Worm (Caenorhabditis elegans) whole organism, early embryonic: ENCODE measurements around the gene srlf-15.

Experiments
- B0310.2 ChIP-seq: sonication (generic microtip); optimal IDR thresholded peaks from 2 replicates; lab custom pipeline; 2016; ENCODE audit warnings: mild to moderate bottlenecking, missing genetic modification characterization, missing compliant biosample characterization
- F13C5.2 ChIP-seq: sonication (generic microtip); optimal IDR thresholded peaks from 2 replicates; lab custom pipeline; 2017; ENCODE audit warnings: mild to moderate bottlenecking, missing genetic modification characterization, inconsistent platforms, missing compliant biosample characterization
- aly-1 ChIP-seq: sonication (generic microtip); optimal IDR thresholded peaks from 2 replicates; lab custom pipeline; 2016; ENCODE audit warnings: missing genetic modification characterization, missing compliant biosample characterization
- ama-1 ChIP-seq: fragments of 150-350 bp; optimal IDR thresholded peaks from 2 replicates; lab custom pipeline; 2014
- ceh-13 ChIP-seq: fragments of 200-800 bp; sonication (Bioruptor generic); optimal IDR thresholded peaks from 2 replicates; lab custom pipeline; 2018; ENCODE audit warnings: mild to moderate bottlenecking, missing genetic modification characterization, missing compliant biosample characterization
- ceh-36 ChIP-seq: sonication (generic microtip); optimal IDR thresholded peaks from 2 replicates; lab custom pipeline; 2016; ENCODE audit warnings: missing genetic modification characterization, inconsistent platforms, missing compliant biosample characterization
- ets-7 ChIP-seq: sonication (generic microtip); optimal IDR thresholded peaks from 2 replicates; lab custom pipeline; 2016; ENCODE audit warnings: missing genotype, missing genetic modification characterization, missing compliant biosample characterization
- flt-1 ChIP-seq: fragments of 200-800 bp; sonication (Bioruptor generic); IDR thresholded peaks from 2 replicates; pipeline ENCODE4 v1.3.6; 2022; ENCODE audit warnings: missing genetic modification characterization, missing compliant biosample characterization
- hmbx-1 ChIP-seq: sonication (generic microtip); optimal IDR thresholded peaks from 2 replicates; lab custom pipeline; 2016; ENCODE audit warnings: mild to moderate bottlenecking, missing genetic modification characterization, missing compliant biosample characterization
- hmg-4 ChIP-seq: fragments of 200-800 bp; sonication (Bioruptor generic); optimal IDR thresholded peaks from 2 replicates; lab custom pipeline; 2018; ENCODE audit warnings: mild to moderate bottlenecking, missing genetic modification characterization, missing compliant biosample characterization
- hnd-1 ChIP-seq: sonication (generic microtip); optimal IDR thresholded peaks from 2 replicates; lab custom pipeline; 2016; ENCODE audit warnings: missing genetic modification characterization, missing compliant biosample characterization
- pes-1 ChIP-seq: fragments of 200-800 bp; sonication (Bioruptor generic); IDR thresholded peaks from 2 replicates; pipeline ENCODE4 v1.3.6; 2022; ENCODE audit warnings: missing genetic modification reagents, missing genetic modification characterization, missing compliant biosample characterization
- scrt-1 ChIP-seq: fragments of 200-800 bp; sonication (Bioruptor generic); IDR thresholded peaks from 2 replicates; pipeline ENCODE4 v1.3.6; 2022; ENCODE audit warnings: missing genetic modification characterization, missing compliant biosample characterization
- sea-1 ChIP-seq: fragments of 200-800 bp; sonication (Bioruptor generic); conservative IDR thresholded peaks from 2 replicates; pipeline ENCODE4 v1.3.6; 2022; ENCODE audit warnings: missing genetic modification characterization, missing compliant biosample characterization
- tbx-11 ChIP-seq: fragments of 200-800 bp; sonication (Bioruptor generic); IDR thresholded peaks from 2 replicates; pipeline ENCODE4 v1.3.6; 2022; ENCODE audit warnings: missing genetic modification characterization, missing compliant biosample characterization
- tbx-37 ChIP-seq: fragments of 200-800 bp; sonication (Bioruptor generic); conservative IDR thresholded peaks from 2 replicates; pipeline ENCODE4 v1.3.6; 2022; ENCODE audit warnings: missing genetic modification reagents, missing genetic modification characterization, missing compliant biosample characterization
- tra-4 ChIP-seq: sonication (generic microtip); optimal IDR thresholded peaks from 2 replicates; lab custom pipeline; 2017; ENCODE audit warnings: missing genetic modification characterization, missing compliant biosample characterization

The srlf-15 gene

DNA sequence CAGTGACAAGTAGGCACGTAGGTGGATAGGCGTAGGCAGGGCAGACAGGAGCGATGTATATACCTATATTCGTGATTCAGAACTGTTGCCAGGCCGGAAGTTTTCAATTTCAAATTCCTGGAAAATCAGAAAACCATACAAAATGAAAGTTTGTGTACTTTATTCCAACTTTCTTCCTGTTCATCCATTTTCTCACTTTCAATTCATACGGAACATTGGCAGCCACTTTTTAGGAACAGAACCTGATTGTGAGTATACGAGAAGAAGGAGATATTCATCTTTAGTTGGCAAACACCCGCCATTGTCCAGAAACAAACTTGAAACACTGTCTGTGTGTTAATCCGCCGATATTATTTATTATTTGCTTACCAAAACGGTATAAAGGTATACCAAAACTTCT, at the start of gene srlf-15:
Gene srlf-15 (plus strand): TSS at position 301 of the 400 bp plus-strand sequence.
- TF ChIP-seq scrt-1 (no peak), hmbx-1 (no peak), flt-1 (no peak), sea-1 (no peak), F13C5.2 (tag; lab: Kevin White, UChicago) (no peak), ama-1 (lab: Kevin White, UChicago) (no peak), ceh-36 (no peak), B0310.2 (tag; lab: Kevin White, UChicago) (no peak), tbx-37 (GFP tag; lab: Robert Waterston, UW) (no peak), aly-1 (tag; lab: Kevin White, UChicago) (no peak), tra-4 (tag; lab: Kevin White, UChicago) (no peak), ceh-13 (GFP tag; lab: Kevin White, UChicago) (no peak), pes-1 (GFP tag; lab: Robert Waterston, UW) (no peak)

DNA sequence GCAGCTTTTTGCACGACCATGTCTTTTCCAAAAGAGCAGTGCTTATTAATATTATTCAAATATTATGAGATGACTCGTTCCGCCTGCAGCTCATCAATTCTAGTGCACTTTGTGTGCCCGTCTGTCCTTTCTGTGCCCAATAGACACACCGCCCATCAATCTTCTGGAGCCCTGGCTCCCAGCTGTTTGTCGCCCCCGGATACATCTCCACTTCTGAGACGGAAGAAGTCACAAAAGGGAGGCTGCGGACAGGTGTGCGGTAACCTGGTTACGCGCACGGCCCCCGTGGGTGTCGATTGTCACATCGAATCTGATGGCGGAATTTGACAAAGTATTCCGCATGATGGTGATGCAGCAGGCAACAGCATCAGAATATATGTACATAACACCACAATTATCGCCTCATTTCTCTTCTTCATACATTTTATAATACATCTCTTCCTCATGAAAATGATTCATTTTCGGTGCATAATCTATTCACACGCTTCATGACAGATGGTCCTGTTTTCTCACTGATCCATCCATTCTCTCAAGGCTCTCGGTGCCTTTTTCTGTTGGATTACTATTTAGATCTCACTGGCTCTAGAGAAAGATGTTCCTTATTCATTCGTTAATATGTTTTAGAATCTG, 49.3 kb upstream of the srlf-15 start:
- TF ChIP-seq flt-1: no peak
- no peak for TF ChIP-seq sea-1
- no peak for TF ChIP-seq hmbx-1
- no peak for TF ChIP-seq ceh-13 (GFP tag; lab: Kevin White, UChicago)
- no peak for TF ChIP-seq tbx-37 (GFP tag; lab: Robert Waterston, UW)
- TF ChIP-seq tbx-11 (GFP tag; lab: Robert Waterston, UW): no peak
- TF ChIP-seq F13C5.2 (tag; lab: Kevin White, UChicago): no peak
- TF ChIP-seq pes-1 (GFP tag; lab: Robert Waterston, UW): no peak
- no peak for TF ChIP-seq hmg-4 (GFP tag; lab: Kevin White, UChicago)
- TF ChIP-seq ceh-36: no peak
- TF ChIP-seq ets-7 (tag; lab: Kevin White, UChicago): no peak
- TF ChIP-seq hnd-1 (tag; lab: Kevin White, UChicago): no peak
- no peak for TF ChIP-seq ama-1 (lab: Kevin White, UChicago)
- no peak for TF ChIP-seq aly-1 (tag; lab: Kevin White, UChicago)
- TF ChIP-seq scrt-1: no peak
- TF ChIP-seq tra-4 (tag; lab: Kevin White, UChicago): no peak
- no peak for TF ChIP-seq B0310.2 (tag; lab: Kevin White, UChicago)

DNA sequence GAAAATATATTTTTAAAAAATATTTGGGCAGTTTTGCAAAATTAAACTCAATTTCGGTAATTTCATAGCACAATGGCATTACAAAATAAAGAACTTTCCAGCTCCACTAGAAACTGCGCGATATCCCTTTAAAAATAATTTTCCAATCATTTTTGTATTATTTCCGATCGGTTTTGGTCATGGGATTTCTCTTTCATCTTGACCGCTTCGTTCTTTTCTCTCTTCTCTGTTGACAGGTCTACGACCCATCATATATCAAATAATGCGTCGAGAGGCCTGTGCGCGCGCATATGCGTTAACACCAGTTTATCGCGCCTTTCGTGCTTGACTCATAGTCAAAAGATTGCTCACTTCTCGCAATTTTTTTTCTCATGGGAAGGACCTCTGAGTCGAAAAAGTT, 47.3 kb upstream of the srlf-15 start:
- TF ChIP-seq aly-1 (tag; lab: Kevin White, UChicago): no peak

DNA sequence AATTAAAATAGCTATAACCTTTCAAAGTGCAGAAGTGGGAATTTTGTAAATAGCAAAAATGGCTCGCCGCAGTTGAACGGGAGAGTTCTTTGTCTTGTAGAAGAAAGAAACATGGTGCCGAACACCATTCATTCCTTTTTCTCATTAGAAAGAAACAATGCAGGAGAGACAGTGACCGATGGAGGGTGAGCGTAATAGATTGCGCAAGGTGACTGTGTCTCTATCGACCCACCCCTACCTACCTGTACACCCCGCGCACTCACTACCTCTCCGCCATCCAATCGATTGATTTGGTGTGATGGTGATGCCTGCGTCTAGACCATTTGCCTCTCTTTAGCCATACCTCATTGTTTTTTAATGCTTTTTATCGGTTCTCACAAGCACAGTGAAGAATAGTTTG, 46.7 kb upstream of the srlf-15 start:
- TF ChIP-seq F13C5.2 (tag; lab: Kevin White, UChicago) (no peak), tbx-11 (GFP tag; lab: Robert Waterston, UW) (no peak), hmg-4 (GFP tag; lab: Kevin White, UChicago) (peak; percentile 7), sea-1 (no peak), hnd-1 (tag; lab: Kevin White, UChicago) (no peak), ama-1 (lab: Kevin White, UChicago) (no peak), ceh-13 (GFP tag; lab: Kevin White, UChicago) (no peak), aly-1 (tag; lab: Kevin White, UChicago) (no peak), hmbx-1 (no peak)

DNA sequence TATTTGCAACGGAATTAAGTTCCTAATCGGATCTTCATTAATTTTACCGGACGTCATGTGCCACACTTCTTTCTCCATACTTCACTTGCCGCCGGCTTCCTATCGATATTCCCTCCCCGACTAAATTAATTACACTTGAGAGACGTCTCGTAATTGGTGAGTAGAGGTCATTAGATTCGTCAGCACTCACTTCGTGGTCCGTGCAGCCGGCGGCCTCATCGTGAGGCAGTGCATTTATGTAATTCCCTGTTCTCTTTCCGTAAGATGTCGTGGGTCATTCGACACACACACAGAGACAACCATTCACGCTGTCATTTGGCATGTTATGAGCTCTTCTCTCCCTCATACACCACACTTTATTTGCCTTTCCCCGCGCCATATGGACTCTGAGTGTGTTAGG, 45.3 kb upstream of the srlf-15 start:
- TF ChIP-seq tbx-11 (GFP tag; lab: Robert Waterston, UW) (0 out of 2 replicates have a peak, but pooled peaks have one; percentile 10), pes-1 (GFP tag; lab: Robert Waterston, UW) (0 out of 2 replicates have a peak, but pooled peaks have one; percentile 30), ceh-13 (GFP tag; lab: Kevin White, UChicago) (no peak), hmg-4 (GFP tag; lab: Kevin White, UChicago) (peak; percentile 51), hnd-1 (tag; lab: Kevin White, UChicago) (no peak), F13C5.2 (tag; lab: Kevin White, UChicago) (no peak), B0310.2 (tag; lab: Kevin White, UChicago) (no peak), sea-1 (no peak)

DNA sequence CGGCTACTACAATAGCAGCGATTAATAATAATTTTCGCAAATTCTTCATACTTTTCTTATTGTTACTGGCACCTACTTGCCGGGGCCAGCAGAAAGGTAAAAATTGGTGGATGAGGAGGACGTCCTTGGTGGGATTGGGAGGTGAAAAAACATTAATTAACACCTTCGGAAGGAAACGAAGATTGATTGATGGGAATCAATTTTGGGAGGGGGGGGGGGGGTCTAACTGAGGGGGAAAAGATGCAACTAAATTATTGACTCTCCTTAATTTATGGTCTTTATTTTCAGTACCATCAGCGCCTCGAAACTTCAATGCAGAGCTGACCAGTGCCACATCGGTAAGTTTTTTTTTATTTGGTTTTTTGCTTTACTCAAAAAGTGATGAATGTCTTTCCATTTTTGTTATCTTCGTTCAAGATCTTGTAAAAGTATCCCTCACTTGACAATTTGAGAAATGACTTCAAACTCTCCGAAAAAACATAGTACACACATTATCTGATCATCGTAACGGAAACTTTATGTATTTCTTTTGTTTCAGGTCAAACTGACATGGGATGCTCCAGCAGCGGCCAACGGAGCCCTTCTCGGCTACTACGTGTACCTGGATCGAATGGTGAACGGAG, 42.2 kb upstream of the srlf-15 start:
- no peak for TF ChIP-seq ama-1 (lab: Kevin White, UChicago)
- no peak for TF ChIP-seq scrt-1
- TF ChIP-seq aly-1 (tag; lab: Kevin White, UChicago): no peak
- no peak for TF ChIP-seq ceh-36
- TF ChIP-seq hnd-1 (tag; lab: Kevin White, UChicago): no peak
- no peak for TF ChIP-seq pes-1 (GFP tag; lab: Robert Waterston, UW)
- TF ChIP-seq flt-1: no peak
- no peak for TF ChIP-seq tbx-37 (GFP tag; lab: Robert Waterston, UW)
- TF ChIP-seq hmg-4 (GFP tag; lab: Kevin White, UChicago): no peak
- TF ChIP-seq tra-4 (tag; lab: Kevin White, UChicago): no peak
- TF ChIP-seq ets-7 (tag; lab: Kevin White, UChicago): no peak

DNA sequence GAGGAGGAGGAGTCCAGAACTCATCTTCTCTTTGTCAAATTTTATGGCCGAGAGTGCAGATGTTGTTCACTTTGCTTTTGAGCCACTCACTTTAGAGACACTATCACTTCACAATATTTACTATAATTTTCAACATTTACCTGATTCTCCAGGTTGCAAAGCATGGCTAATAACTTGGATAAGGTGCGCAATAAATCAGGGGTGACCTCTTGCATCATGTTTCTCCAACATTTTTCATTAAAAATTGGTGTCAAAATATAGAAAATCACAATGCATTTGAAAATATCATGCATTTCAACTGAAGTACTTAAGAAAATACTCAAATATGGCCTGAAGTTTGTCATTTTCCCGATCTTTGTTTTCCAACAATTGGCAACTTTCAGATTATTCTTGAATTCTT, 40.3 kb upstream of the srlf-15 start:
- TF ChIP-seq hnd-1 (tag; lab: Kevin White, UChicago) (no peak), hmg-4 (GFP tag; lab: Kevin White, UChicago) (no peak), ets-7 (tag; lab: Kevin White, UChicago) (no peak), tra-4 (tag; lab: Kevin White, UChicago) (no peak), pes-1 (GFP tag; lab: Robert Waterston, UW) (no peak), flt-1 (no peak), sea-1 (no peak), ceh-36 (no peak), aly-1 (tag; lab: Kevin White, UChicago) (no peak), ama-1 (lab: Kevin White, UChicago) (no peak), tbx-11 (GFP tag; lab: Robert Waterston, UW) (no peak), scrt-1 (no peak), B0310.2 (tag; lab: Kevin White, UChicago) (no peak)
